Worm (Caenorhabditis elegans) whole organism, mixed stage, embryonic: ENCODE data around the gene B0496.6.

Experiments
- M03D4.4 ChIP-seq: sonication (generic microtip); optimal IDR thresholded peaks from 2 replicates; lab custom pipeline; 2017; ENCODE audit warnings: mild to moderate bottlenecking, missing genetic modification characterization, missing compliant biosample characterization
- bed-3 ChIP-seq: fragments of 200-800 bp; sonication (Bioruptor generic); optimal IDR thresholded peaks from 3 replicates; lab custom pipeline; 2018; ENCODE audit warnings: mild to moderate bottlenecking, missing genetic modification characterization, moderate library complexity, missing compliant biosample characterization
- blmp-1 ChIP-seq: fragments of 150-350 bp; optimal IDR thresholded peaks from 2 replicates; lab custom pipeline; 2014; ENCODE audit warnings: missing biosample characterization, missing genetic modification characterization
- ceh-39 ChIP-seq: fragments of 150-350 bp; optimal IDR thresholded peaks from 2 replicates; lab custom pipeline; 2014; ENCODE audit warnings: missing biosample characterization, missing genetic modification characterization
- ceh-43 ChIP-seq: fragments of 200-800 bp; sonication (Bioruptor generic); optimal IDR thresholded peaks from 2 replicates; lab custom pipeline; 2018; ENCODE audit warnings: mild to moderate bottlenecking, missing genetic modification characterization, moderate library complexity, missing compliant biosample characterization
- ceh-83 ChIP-seq: fragments of 200-800 bp; sonication (Bioruptor generic); optimal IDR thresholded peaks from 2 replicates; lab custom pipeline; 2018; ENCODE audit warnings: mild to moderate bottlenecking, missing genetic modification characterization, missing compliant biosample characterization
- ces-1 ChIP-seq: fragments of 150-350 bp; optimal IDR thresholded peaks from 2 replicates; lab custom pipeline; 2014; ENCODE audit warnings: missing biosample characterization, missing genetic modification reagents, missing genetic modification characterization
- cnd-1 ChIP-seq: fragments of 200-800 bp; sonication (Bioruptor generic); optimal IDR thresholded peaks from 2 replicates; lab custom pipeline; 2018; ENCODE audit warnings: mild to moderate bottlenecking, missing genetic modification characterization, missing compliant biosample characterization
- drap-1 ChIP-seq: fragments of 200-800 bp; sonication (Bioruptor generic); optimal IDR thresholded peaks from 3 replicates; lab custom pipeline; 2018; ENCODE audit warnings: mild to moderate bottlenecking, missing genetic modification characterization, missing compliant biosample characterization
- elt-1 ChIP-seq: sonication (generic microtip); optimal IDR thresholded peaks from 2 replicates; lab custom pipeline; 2017; ENCODE audit warnings: missing genetic modification characterization, mild to moderate bottlenecking, missing compliant biosample characterization, antibody characterized with exemption, moderate library complexity, borderline replicate concordance; ENCODE audit not compliant: insufficient read depth
- elt-3 ChIP-seq: fragments of 150-350 bp; optimal IDR thresholded peaks from 2 replicates; lab custom pipeline; 2014; ENCODE audit warnings: missing biosample characterization, missing genetic modification characterization
- hlh-1 ChIP-seq: fragments of 150-350 bp; optimal IDR thresholded peaks from 2 replicates; lab custom pipeline; 2014; ENCODE audit warnings: missing biosample characterization, missing genetic modification reagents, missing genetic modification characterization
- lin-13 ChIP-seq: fragments of 150-350 bp; optimal IDR thresholded peaks from 2 replicates; lab custom pipeline; 2014; ENCODE audit warnings: missing biosample characterization, missing genetic modification characterization
- lin-32 ChIP-seq: fragments of 200-800 bp; sonication (Bioruptor generic); optimal IDR thresholded peaks from 2 replicates; lab custom pipeline; 2018; ENCODE audit warnings: mild to moderate bottlenecking, missing genetic modification characterization, missing compliant biosample characterization
- lsy-2 ChIP-seq: fragments of 150-350 bp; optimal IDR thresholded peaks from 2 replicates; lab custom pipeline; 2014; ENCODE audit warnings: missing biosample characterization, missing genetic modification characterization
- mab-5 ChIP-seq: fragments of 150-350 bp; optimal IDR thresholded peaks from 2 replicates; lab custom pipeline; 2014; ENCODE audit warnings: missing biosample characterization, missing genetic modification characterization
- mep-1 ChIP-seq: fragments of 150-350 bp; optimal IDR thresholded peaks from 2 replicates; lab custom pipeline; 2017; ENCODE audit warnings: missing biosample characterization, missing genetic modification reagents, missing genetic modification characterization, inconsistent platforms
- nhr-12 ChIP-seq: fragments of 150-350 bp; optimal IDR thresholded peaks from 2 replicates; lab custom pipeline; 2014; ENCODE audit warnings: missing biosample characterization, missing genetic modification characterization
- nhr-2 ChIP-seq: fragments of 150-350 bp; optimal IDR thresholded peaks from 2 replicates; lab custom pipeline; 2014; ENCODE audit warnings: missing biosample characterization, missing genetic modification characterization
- nhr-237 ChIP-seq: fragments of 150-350 bp; optimal IDR thresholded peaks from 2 replicates; lab custom pipeline; 2014; ENCODE audit warnings: missing biosample characterization, missing genetic modification characterization
- nhr-28 ChIP-seq: fragments of 150-350 bp; optimal IDR thresholded peaks from 2 replicates; lab custom pipeline; 2014; ENCODE audit warnings: missing biosample characterization, missing genetic modification characterization
- nhr-76 ChIP-seq: sonication (generic microtip); optimal IDR thresholded peaks from 2 replicates; lab custom pipeline; 2017; ENCODE audit warnings: missing biosample characterization, missing genetic modification characterization
- pha-4 ChIP-seq: fragments of 150-350 bp; optimal IDR thresholded peaks from 2 replicates; lab custom pipeline; 2018; ENCODE audit warnings: missing biosample characterization, missing genetic modification reagents, missing genetic modification characterization
- sem-2 ChIP-seq: fragments of 200-800 bp; sonication (Bioruptor generic); optimal IDR thresholded peaks from 2 replicates; lab custom pipeline; 2018; ENCODE audit warnings: mild to moderate bottlenecking, missing genetic modification characterization, missing compliant biosample characterization
- snpc-4 ChIP-seq: fragments of 150-350 bp; optimal IDR thresholded peaks from 2 replicates; lab custom pipeline; 2014; ENCODE audit warnings: missing biosample characterization, missing genetic modification characterization
- tbx-8 ChIP-seq: fragments of 200-800 bp; sonication (Bioruptor generic); optimal IDR thresholded peaks from 2 replicates; lab custom pipeline; 2018; ENCODE audit warnings: mild to moderate bottlenecking, missing genetic modification characterization, moderate library complexity, missing compliant biosample characterization
- unc-120 ChIP-seq: sonication (generic microtip); optimal IDR thresholded peaks from 2 replicates; lab custom pipeline; 2017; ENCODE audit warnings: missing genetic modification characterization, missing compliant biosample characterization; ENCODE audit not compliant: poor library complexity, severe bottlenecking
- unc-39 ChIP-seq: fragments of 150-350 bp; optimal IDR thresholded peaks from 2 replicates; lab custom pipeline; 2014; ENCODE audit warnings: missing biosample characterization, missing genetic modification characterization
- unc-62 ChIP-seq: fragments of 150-350 bp; optimal IDR thresholded peaks from 2 replicates; lab custom pipeline; 2014; ENCODE audit warnings: missing biosample characterization, missing genetic modification reagents, missing genetic modification characterization
- zip-8 ChIP-seq: fragments of 150-350 bp; optimal IDR thresholded peaks from 2 replicates; lab custom pipeline; 2014; ENCODE audit warnings: missing biosample characterization, missing genetic modification characterization
- ztf-11 ChIP-seq: fragments of 150-350 bp; optimal IDR thresholded peaks from 2 replicates; lab custom pipeline; 2014; ENCODE audit warnings: missing biosample characterization, missing genetic modification characterization

B0496.6 gene

DNA sequence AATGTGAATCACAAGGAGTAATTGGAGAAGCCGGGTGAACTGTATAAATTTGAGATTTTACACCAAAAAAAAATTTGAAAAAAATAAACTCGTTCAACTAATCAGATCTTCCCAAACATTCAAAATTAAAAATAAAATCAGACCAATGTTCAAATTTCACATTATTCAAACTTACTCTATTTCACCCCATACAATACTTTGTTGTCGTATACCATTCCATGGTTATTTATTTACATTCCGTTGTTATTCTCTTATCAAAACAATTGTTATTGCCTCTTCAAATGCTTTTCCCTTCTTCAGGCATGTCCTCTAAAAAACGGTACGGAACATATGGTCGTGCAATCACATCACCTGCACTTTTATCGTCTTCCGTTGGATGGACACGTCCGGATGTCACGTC lies 5.3 kb downstream of the B0496.6 start, which contains the start of gene unc-82:
Gene unc-82, plus strand, starts transcription at position 301 of the 400 bp plus-strand sequence.
- TF ChIP-seq mep-1 (tag; lab: Kevin White, UChicago): no peak

DNA sequence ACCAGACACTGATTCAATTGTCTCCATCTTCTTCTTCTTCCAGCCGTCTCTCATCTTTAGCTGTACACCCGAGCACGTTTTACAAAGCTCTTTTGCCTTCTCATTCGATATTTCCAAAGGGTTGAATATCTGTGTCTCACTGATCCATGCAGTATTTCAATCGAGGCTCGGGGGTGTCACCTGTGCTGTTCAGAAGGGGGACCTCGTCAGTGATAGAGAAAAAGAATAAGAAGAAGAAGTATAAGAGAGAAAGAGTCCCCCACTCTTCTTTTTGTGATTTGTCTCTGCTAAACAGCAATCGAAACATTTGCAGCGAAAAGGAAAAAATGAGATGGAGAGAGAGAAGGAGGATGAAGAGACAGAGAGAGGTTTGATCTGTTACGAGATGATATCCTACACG lies 7.1 kb downstream of the B0496.6 start:
- TF ChIP-seq ces-1: no peak
- TF ChIP-seq unc-62: peak; percentile 83
- no peak for TF ChIP-seq blmp-1 (tag; lab: Kevin White, UChicago)
- TF ChIP-seq unc-120: peak; percentile 92
- no peak for TF ChIP-seq tbx-8
- no peak for TF ChIP-seq nhr-12
- no peak for TF ChIP-seq elt-1 (tag; lab: Kevin White, UChicago)
- TF ChIP-seq cnd-1: no peak
- no peak for TF ChIP-seq unc-39 (tag; lab: Kevin White, UChicago)
- TF ChIP-seq hlh-1 (tag; lab: Kevin White, UChicago): peak; percentile 99
- no peak for TF ChIP-seq lin-13 (tag; lab: Kevin White, UChicago)
- no peak for TF ChIP-seq nhr-76 (tag; lab: Kevin White, UChicago)
- no peak for TF ChIP-seq zip-8
- TF ChIP-seq snpc-4: no peak
- TF ChIP-seq mab-5 (tag; lab: Kevin White, UChicago): no peak
- TF ChIP-seq ceh-43 (GFP tag; lab: Kevin White, UChicago): no peak
- TF ChIP-seq drap-1 (GFP tag; lab: Kevin White, UChicago): no peak
- no peak for TF ChIP-seq sem-2 (GFP tag; lab: Kevin White, UChicago)
- no peak for TF ChIP-seq M03D4.4

DNA sequence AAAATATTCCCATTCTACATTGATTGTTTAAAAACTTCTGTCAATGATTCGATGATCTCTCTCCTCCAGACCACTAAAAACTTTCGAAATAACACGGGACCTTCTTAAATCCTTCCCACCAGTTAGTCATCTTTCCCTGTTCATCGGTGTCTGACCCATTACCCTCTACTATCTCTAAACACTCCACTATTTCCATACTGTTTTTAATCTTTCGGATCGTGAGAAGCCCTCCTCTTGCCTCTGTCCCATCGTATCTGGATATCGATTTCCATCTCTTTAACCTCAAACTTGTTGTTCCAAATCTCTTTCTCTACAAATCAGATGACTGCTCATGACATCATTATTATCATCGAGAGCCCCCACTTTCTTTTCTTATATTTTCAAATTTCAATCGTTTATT lies 9.4 kb downstream of the B0496.6 start:
- no peak for TF ChIP-seq zip-8
- no peak for TF ChIP-seq ceh-39 (tag; lab: Kevin White, UChicago)
- TF ChIP-seq drap-1 (GFP tag; lab: Kevin White, UChicago): no peak
- no peak for TF ChIP-seq bed-3 (GFP tag; lab: Kevin White, UChicago)
- no peak for TF ChIP-seq unc-120
- TF ChIP-seq elt-1 (tag; lab: Kevin White, UChicago): no peak
- TF ChIP-seq nhr-2 (tag; lab: Kevin White, UChicago): no peak
- no peak for TF ChIP-seq ceh-43 (GFP tag; lab: Kevin White, UChicago)
- TF ChIP-seq unc-62: no peak
- no peak for TF ChIP-seq sem-2 (GFP tag; lab: Kevin White, UChicago)
- no peak for TF ChIP-seq unc-39 (tag; lab: Kevin White, UChicago)
- TF ChIP-seq, all 35 proteins: peak for 0

DNA sequence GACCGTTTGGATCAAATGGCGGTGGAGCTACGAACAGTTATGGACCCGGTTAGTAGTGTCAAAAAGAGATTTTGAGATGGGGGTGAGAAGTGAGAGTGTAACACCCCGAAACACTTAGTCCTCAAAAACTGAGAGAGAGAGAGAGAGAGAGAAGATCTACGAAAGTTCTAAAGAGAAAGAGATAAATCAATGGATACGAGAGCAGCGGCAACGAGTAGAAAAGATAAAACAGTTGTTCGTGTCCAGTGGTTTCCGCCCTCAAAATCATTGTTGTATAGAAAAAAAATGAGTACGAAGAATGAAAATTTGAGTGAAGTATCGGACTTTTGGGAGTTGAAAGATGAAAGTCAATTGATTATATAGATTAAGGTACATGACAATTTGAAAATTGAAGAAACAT lies 10.1 kb downstream of the B0496.6 start:
- no peak for TF ChIP-seq lsy-2 (tag; lab: Kevin White, UChicago)
- TF ChIP-seq elt-1 (tag; lab: Kevin White, UChicago): no peak
- peak; percentile 57 for TF ChIP-seq unc-120
- TF ChIP-seq pha-4 (tag; lab: Kevin White, UChicago): no peak
- no peak for TF ChIP-seq snpc-4
- TF ChIP-seq ztf-11 (tag; lab: Kevin White, UChicago): no peak
- TF ChIP-seq sem-2 (GFP tag; lab: Kevin White, UChicago): no peak
- TF ChIP-seq nhr-28 (tag; lab: Kevin White, UChicago): no peak
- TF ChIP-seq drap-1 (GFP tag; lab: Kevin White, UChicago): no peak
- TF ChIP-seq unc-62: peak; percentile 61
- TF ChIP-seq unc-39 (tag; lab: Kevin White, UChicago): no peak
- TF ChIP-seq mab-5 (tag; lab: Kevin White, UChicago): no peak
- TF ChIP-seq hlh-1 (tag; lab: Kevin White, UChicago): peak; percentile 86
- no peak for TF ChIP-seq lin-13 (tag; lab: Kevin White, UChicago)
- no peak for TF ChIP-seq lin-32
- TF ChIP-seq nhr-12: no peak
- no peak for TF ChIP-seq cnd-1
- no peak for TF ChIP-seq tbx-8
- TF ChIP-seq nhr-237 (tag; lab: Kevin White, UChicago): no peak
- no peak for TF ChIP-seq elt-3 (tag; lab: Kevin White, UChicago)

DNA sequence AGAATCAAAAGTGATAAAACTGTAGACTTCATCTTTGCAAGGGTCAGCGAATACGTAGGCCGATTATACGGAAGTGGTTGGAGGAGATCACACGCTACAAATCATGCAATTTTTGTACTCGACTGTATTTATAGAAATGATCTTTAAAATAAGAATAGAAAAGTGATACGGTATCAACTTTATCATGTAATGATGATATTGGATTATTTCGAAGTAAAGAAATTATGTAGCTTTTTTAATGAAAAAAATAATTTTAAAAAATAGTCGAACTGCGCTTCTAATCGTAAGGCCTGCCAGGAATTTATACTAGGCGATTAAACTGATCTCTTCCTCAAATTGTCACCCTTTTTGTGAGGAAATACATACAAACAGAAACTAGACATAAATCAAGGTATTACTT lies 14.9 kb downstream of the B0496.6 start, which contains the start of gene B0496.11:
Gene B0496.11, minus strand, starts transcription at position 101 of the 400 bp plus-strand sequence.
- no peak for TF ChIP-seq ces-1
- TF ChIP-seq ztf-11 (tag; lab: Kevin White, UChicago): no peak

DNA sequence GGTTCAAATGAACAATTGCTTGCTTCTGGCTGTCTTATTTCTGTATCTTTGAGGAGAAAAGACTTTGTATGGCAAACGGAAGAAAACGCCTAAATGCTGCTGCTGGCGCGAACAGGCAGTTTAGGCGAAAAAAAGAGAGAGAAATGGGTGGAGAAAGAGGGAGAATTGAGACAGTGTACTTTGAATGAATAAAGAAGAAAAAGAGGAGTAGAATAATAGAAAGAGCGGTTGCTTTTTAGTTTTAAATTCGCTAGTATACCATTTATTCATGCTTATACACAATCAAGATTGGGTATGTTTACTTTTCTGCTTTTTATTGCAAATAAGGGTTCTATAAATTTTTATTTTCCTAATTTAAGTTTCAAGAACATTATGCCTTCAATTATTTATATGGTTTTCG lies 20.5 kb downstream of the B0496.6 start:
- TF ChIP-seq ces-1: no peak
- no peak for TF ChIP-seq blmp-1 (tag; lab: Kevin White, UChicago)
- no peak for TF ChIP-seq bed-3 (GFP tag; lab: Kevin White, UChicago)
- TF ChIP-seq pha-4 (tag; lab: Kevin White, UChicago): no peak
- TF ChIP-seq nhr-28 (tag; lab: Kevin White, UChicago): no peak
- no peak for TF ChIP-seq zip-8
- TF ChIP-seq sem-2 (GFP tag; lab: Kevin White, UChicago): no peak
- TF ChIP-seq ceh-83 (GFP tag; lab: Kevin White, UChicago): no peak
- TF ChIP-seq ztf-11 (tag; lab: Kevin White, UChicago): no peak
- TF ChIP-seq unc-62: no peak
- no peak for TF ChIP-seq ceh-43 (GFP tag; lab: Kevin White, UChicago)
- no peak for TF ChIP-seq drap-1 (GFP tag; lab: Kevin White, UChicago)
- no peak for TF ChIP-seq ceh-39 (tag; lab: Kevin White, UChicago)
- TF ChIP-seq hlh-1 (tag; lab: Kevin White, UChicago): no peak
